Fruit fly (Drosophila melanogaster) whole organism: ENCODE results near the gene CG15544.

Experiments used
- CG8478 ChIP-seq: fragments of >200 bp; optimal IDR thresholded peaks from 2 replicates; lab custom pipeline; 2018; ENCODE audit warnings: inconsistent platforms
- Dll ChIP-seq: fragments of >200 bp; optimal IDR thresholded peaks from 2 replicates; lab custom pipeline; 2017
- pan ChIP-seq: fragments of >200 bp; optimal IDR thresholded peaks from 2 replicates; lab custom pipeline; 2017
- psq ChIP-seq: fragments of >200 bp; optimal IDR thresholded peaks from 2 replicates; lab custom pipeline; 2017
- usp ChIP-seq: fragments of >200 bp; optimal IDR thresholded peaks from 2 replicates; lab custom pipeline; 2017; ENCODE audit warnings: missing biosample characterization, missing genetic modification characterization, mixed read lengths

DNA sequence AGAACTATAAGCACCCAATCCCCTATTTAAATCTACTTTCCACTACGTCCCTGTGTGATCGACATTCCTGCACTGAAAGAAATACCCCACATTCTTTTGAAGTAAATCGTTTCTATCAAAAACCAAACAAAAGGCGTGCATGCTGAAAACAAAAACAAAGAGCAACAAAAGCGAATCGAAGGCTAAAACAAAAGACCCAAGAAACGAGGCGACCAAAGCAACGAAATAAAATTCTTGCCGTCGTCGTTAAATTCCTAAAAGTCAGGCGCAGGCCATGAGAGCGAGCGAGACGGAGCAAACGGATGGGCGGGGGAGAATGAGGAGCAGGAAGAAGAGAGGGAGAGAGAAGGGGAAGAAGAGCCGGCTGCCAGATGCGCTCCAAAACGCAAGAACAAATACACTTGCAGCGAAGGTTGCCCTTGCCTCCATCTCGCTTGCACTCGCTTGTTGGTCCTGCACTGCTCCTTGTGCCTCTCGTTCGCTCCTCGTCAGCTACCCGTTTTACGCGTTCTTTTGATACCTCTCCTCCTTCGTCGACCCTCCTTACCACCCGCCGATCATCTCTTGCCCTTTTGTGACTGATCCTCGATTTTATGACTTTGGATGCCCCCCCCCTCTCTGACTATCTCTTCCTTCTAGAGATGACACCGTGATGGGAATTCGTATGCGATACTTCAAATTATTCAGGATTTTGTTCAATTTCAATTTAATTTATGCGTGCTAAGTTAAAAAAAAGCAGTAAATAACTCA is 32.9 kb upstream of the CG15544 start:
- TF ChIP-seq CG8478 (peak; percentile 37), psq (lab: Kevin White, UChicago) (no peak), pan (lab: Kevin White, UChicago) (no peak), usp (GFP tag; lab: Kevin White, UChicago) (no peak), Dll (peak; percentile 60)
